Fruit fly (Drosophila melanogaster) whole organism, adult: ENCODE data around the gene CG7290.
A peak's percentile ranks its signal among the peaks of the same experiment; 100 is the strongest.

Experiments used
- CG11617 ChIP-seq: fragments of 200-800 bp; sonication (Bioruptor generic); optimal IDR thresholded peaks from 2 replicates; lab custom pipeline; 2017; ENCODE audit warnings: mild to moderate bottlenecking, missing biosample characterization, missing genetic modification reagents, missing genetic modification characterization
- CG12768 ChIP-seq: fragments of 200-800 bp; sonication (Bioruptor generic); optimal IDR thresholded peaks from 2 replicates; lab custom pipeline; 2017; ENCODE audit warnings: missing biosample characterization, missing genetic modification characterization, mild to moderate bottlenecking, moderate library complexity, missing genetic modification reagents
- CG14711 ChIP-seq: fragments of 200-800 bp; sonication (Bioruptor generic); optimal IDR thresholded peaks from 2 replicates; lab custom pipeline; 2018; ENCODE audit warnings: missing biosample characterization, mild to moderate bottlenecking, missing genetic modification characterization, moderate library complexity
- CG1620 ChIP-seq: fragments of 200-800 bp; sonication (Bioruptor generic); optimal IDR thresholded peaks from 2 replicates; lab custom pipeline; 2016; ENCODE audit warnings: missing biosample characterization, missing genetic modification characterization
- CG33017 ChIP-seq: fragments of 200-800 bp; sonication (Bioruptor generic); optimal IDR thresholded peaks from 2 replicates; lab custom pipeline; 2018; ENCODE audit warnings: missing biosample characterization, mild to moderate bottlenecking, missing genetic modification characterization, moderate library complexity
- CG5204 ChIP-seq: fragments of 200-800 bp; sonication (Bioruptor generic); optimal IDR thresholded peaks from 2 replicates; lab custom pipeline; 2016; ENCODE audit warnings: missing biosample characterization, missing genetic modification characterization
- CG7045 ChIP-seq: fragments of 200-800 bp; sonication (Bioruptor generic); optimal IDR thresholded peaks from 2 replicates; lab custom pipeline; 2017; ENCODE audit warnings: missing biosample characterization, mild to moderate bottlenecking, missing genetic modification characterization
- CG7101 ChIP-seq: fragments of 200-800 bp; sonication (Bioruptor generic); optimal IDR thresholded peaks from 2 replicates; lab custom pipeline; 2018; ENCODE audit warnings: missing biosample characterization, mild to moderate bottlenecking, missing genetic modification characterization, moderate library complexity
- Clk ChIP-seq: fragments of 200-800 bp; sonication (Bioruptor generic); optimal IDR thresholded peaks from 2 replicates; lab custom pipeline; 2017; ENCODE audit warnings: missing biosample characterization, missing genetic modification characterization
- Crg-1 ChIP-seq: fragments of 200-800 bp; sonication (Bioruptor generic); optimal IDR thresholded peaks from 2 replicates; lab custom pipeline; 2016; ENCODE audit warnings: missing biosample characterization, missing genetic modification characterization
- Hr96 ChIP-seq: fragments of 200-800 bp; sonication (Bioruptor generic); optimal IDR thresholded peaks from 2 replicates; lab custom pipeline; 2016; ENCODE audit warnings: missing biosample characterization, missing genetic modification characterization
- Mnt ChIP-seq: fragments of 200-800 bp; sonication (Bioruptor generic); optimal IDR thresholded peaks from 2 replicates; lab custom pipeline; 2016; ENCODE audit warnings: missing biosample characterization, mild to moderate bottlenecking, missing genetic modification characterization
- bab1 ChIP-seq: fragments of 200-800 bp; sonication (Bioruptor generic); optimal IDR thresholded peaks from 3 replicates; lab custom pipeline; 2019; ENCODE audit warnings: missing biosample characterization, mild to moderate bottlenecking, missing genetic modification characterization, moderate library complexity
- cic ChIP-seq: fragments of 200-800 bp; sonication (Bioruptor generic); optimal IDR thresholded peaks from 2 replicates; lab custom pipeline; 2017; ENCODE audit warnings: missing biosample characterization, mild to moderate bottlenecking, missing genetic modification characterization, moderate library complexity
- cnc ChIP-seq, 2 experiments: fragments of >200 bp; optimal IDR thresholded peaks; 2 replicates each; lab custom pipeline; 2017
- kay ChIP-seq: fragments of 200-800 bp; sonication (Bioruptor generic); peaks from one replicate; lab custom pipeline; 2016; ENCODE audit warnings: missing biosample characterization, missing genetic modification characterization, borderline replicate concordance
- ovo ChIP-seq: fragments of 200-800 bp; sonication (Bioruptor generic); optimal IDR thresholded peaks from 2 replicates; lab custom pipeline; 2016; ENCODE audit warnings: missing biosample characterization, missing genetic modification characterization
- pad ChIP-seq: fragments of 200-800 bp; sonication (Bioruptor generic); optimal IDR thresholded peaks from 3 replicates; lab custom pipeline; 2017; ENCODE audit warnings: missing biosample characterization, missing genetic modification characterization, mild to moderate bottlenecking, moderate library complexity, missing genetic modification reagents
- tj ChIP-seq: fragments of 200-800 bp; sonication (Bioruptor generic); optimal IDR thresholded peaks from 3 replicates; lab custom pipeline; 2017; ENCODE audit warnings: missing biosample characterization, mild to moderate bottlenecking, missing genetic modification characterization, moderate library complexity
- toe ChIP-seq: fragments of 200-800 bp; sonication (Bioruptor generic); optimal IDR thresholded peaks from 2 replicates; lab custom pipeline; 2016; ENCODE audit warnings: missing biosample characterization, missing genetic modification characterization

The CG7290 gene

DNA sequence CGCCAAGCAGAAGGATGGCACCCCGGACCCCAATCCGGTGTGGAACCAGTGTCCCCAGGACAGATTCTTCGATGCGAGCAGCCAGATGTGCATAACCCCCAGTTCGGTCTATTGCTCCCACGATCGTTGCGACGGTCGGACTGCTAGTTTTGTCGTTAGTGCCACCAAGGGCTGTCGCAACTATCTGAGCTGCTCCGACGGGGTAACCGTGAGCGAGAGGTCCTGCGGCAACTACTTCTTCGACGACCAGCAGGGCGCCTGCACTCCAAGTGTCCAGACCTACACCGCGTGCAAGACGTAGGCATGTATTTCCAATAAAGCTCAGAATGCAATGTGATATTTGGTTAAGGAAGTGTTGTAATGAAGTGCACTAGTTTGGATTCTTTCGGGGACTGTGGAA lies 16.8 kb upstream of the CG7290 start:
- no peak for TF ChIP-seq bab1 (GFP tag; lab: Kevin White, UChicago)
- no peak for TF ChIP-seq tj (GFP tag; lab: Kevin White, UChicago)
- TF ChIP-seq CG11617 (GFP tag; lab: Kevin White, UChicago): no peak
- TF ChIP-seq CG1620: no peak
- no peak for TF ChIP-seq Mnt (GFP tag; lab: Kevin White, UChicago)
- no peak for TF ChIP-seq CG33017 (tag; lab: Kevin White, UChicago)
- TF ChIP-seq toe (GFP tag; lab: Kevin White, UChicago): no peak
- TF ChIP-seq CG5204: no peak
- TF ChIP-seq cic (GFP tag; lab: Kevin White, UChicago): no peak
- no peak for TF ChIP-seq CG7045 (GFP tag; lab: Kevin White, UChicago)

DNA sequence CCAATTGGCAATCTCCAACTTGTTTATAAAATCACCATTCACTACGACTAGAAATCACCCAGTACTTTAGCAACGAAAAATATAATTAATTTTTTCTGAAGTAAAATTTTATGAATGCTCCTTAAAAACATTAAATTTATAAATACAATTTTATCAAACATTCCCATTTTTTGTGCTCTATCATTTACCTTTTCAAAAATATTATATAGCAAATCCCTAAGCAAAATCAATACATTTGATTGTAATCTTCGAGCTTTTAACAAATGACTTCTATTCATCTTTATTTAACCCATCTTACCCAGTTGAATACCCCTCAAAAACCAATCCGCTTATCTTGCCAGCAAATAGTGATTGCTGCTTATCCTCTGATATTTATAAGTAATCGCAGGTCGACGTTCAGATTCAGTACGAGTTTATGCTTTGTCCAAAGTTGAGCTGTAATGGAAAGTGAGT lies 15.6 kb upstream of the CG7290 start, which contains the start of gene CG17145:
CG17145 (plus strand) TSS at position 403 of the 453 bp plus-strand sequence.
- TF ChIP-seq CG14711 (no peak), pad (no peak), cnc (optimal IDR thresholded peaks at IDR 0.05; lab: Kevin White, UChicago) (no peak), CG33017 (tag; lab: Kevin White, UChicago) (no peak), CG7101 (tag; lab: Kevin White, UChicago) (no peak), Hr96 (no peak), kay (no peak), bab1 (GFP tag; lab: Kevin White, UChicago) (no peak), CG5204 (no peak), Mnt (GFP tag; lab: Kevin White, UChicago) (no peak), CG11617 (GFP tag; lab: Kevin White, UChicago) (no peak), Crg-1 (no peak), toe (GFP tag; lab: Kevin White, UChicago) (no peak), Clk (no peak), CG7045 (GFP tag; lab: Kevin White, UChicago) (no peak), CG1620 (no peak), cic (GFP tag; lab: Kevin White, UChicago) (no peak)

DNA sequence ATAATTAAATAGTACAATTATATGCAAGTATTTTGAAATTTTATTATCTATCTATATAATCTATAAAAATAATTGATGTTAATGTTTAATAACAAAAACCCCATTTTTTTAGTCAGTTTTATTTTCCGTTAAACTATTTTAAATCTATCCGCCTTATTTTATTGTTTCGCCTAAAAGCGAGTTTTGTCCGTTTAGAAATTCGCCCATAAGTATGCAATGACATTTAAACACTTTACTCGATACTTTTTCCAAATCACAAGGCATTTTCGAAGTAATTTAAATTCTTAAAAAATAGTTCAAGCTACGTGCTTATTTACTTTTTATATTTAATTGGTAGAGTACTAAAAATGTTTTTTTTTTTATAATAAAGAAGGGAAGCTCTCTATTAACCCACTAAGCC lies 15.1 kb upstream of the CG7290 start:
- TF ChIP-seq pad (no peak), toe (GFP tag; lab: Kevin White, UChicago) (no peak), kay (no peak), Clk (no peak), CG5204 (no peak), cnc (optimal IDR thresholded peaks at IDR 0.05; lab: Kevin White, UChicago) (no peak), tj (GFP tag; lab: Kevin White, UChicago) (no peak), CG7101 (tag; lab: Kevin White, UChicago) (no peak), CG14711 (no peak), Crg-1 (no peak), CG1620 (no peak), CG11617 (GFP tag; lab: Kevin White, UChicago) (no peak)

DNA sequence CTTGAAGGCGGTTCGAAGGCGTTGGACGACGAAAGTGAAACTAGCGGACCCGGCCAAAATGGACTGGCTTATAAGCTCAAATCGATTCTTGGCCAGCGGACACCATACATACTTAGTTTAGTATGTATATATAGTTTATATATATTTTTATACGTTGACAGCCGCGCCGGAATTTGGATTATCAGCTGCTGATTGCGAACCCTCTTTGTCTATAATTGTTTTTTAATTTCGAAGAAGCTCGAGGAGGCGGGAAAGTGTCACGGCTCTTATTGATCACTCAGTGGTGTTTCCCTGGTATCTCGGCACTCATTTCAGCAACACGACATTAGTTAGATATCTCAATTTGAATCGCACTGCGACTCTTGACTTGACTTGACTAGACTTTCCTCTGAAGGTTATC lies 14.5 kb upstream of the CG7290 start, which contains the start of gene CG6933:
CG6933 (minus strand) TSS at position 47 of the 400 bp plus-strand sequence.
- no peak for TF ChIP-seq CG11617 (GFP tag; lab: Kevin White, UChicago)
- no peak for TF ChIP-seq Hr96
- TF ChIP-seq Clk: no peak
- no peak for TF ChIP-seq tj (GFP tag; lab: Kevin White, UChicago)
- no peak for TF ChIP-seq CG7101 (tag; lab: Kevin White, UChicago)
- TF ChIP-seq Crg-1: no peak
- TF ChIP-seq cnc (optimal IDR thresholded peaks at IDR 0.05; lab: Kevin White, UChicago): no peak
- no peak for TF ChIP-seq ovo (GFP tag; lab: Kevin White, UChicago)
- TF ChIP-seq CG1620: no peak
- no peak for TF ChIP-seq bab1 (GFP tag; lab: Kevin White, UChicago)
- TF ChIP-seq CG7045 (GFP tag; lab: Kevin White, UChicago): no peak
- no peak for TF ChIP-seq CG12768 (GFP tag; lab: Kevin White, UChicago)
- TF ChIP-seq pad: no peak
- TF ChIP-seq kay: no peak

DNA sequence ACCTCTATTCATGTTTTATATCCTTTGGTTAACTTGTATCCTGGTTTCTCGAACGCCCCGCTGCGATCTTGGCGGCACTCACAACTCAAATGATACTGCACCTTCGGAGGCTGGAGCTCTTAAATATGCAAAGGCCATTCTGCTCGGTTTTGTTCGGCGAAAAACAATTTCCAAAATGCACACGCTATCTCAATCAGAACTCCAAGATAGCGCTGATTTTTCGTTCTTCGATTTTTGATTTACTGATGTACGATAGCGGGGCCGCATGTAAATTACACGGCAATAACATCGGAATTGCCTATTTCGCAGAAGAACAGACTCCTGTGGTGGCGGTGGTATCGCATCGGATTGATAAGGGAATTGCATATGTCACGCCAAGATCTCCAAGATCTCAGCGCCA lies 6.2 kb upstream of the CG7290 start, which contains the start of gene CG7017:
CG7017 (minus strand) TSS at position 101 of the 400 bp plus-strand sequence.
- TF ChIP-seq toe (GFP tag; lab: Kevin White, UChicago) (no peak), Crg-1 (no peak), CG5204 (no peak), Mnt (GFP tag; lab: Kevin White, UChicago) (no peak), CG7101 (tag; lab: Kevin White, UChicago) (no peak), CG33017 (tag; lab: Kevin White, UChicago) (no peak), CG14711 (no peak), Clk (no peak), cic (GFP tag; lab: Kevin White, UChicago) (no peak), pad (no peak), ovo (GFP tag; lab: Kevin White, UChicago) (no peak)

DNA sequence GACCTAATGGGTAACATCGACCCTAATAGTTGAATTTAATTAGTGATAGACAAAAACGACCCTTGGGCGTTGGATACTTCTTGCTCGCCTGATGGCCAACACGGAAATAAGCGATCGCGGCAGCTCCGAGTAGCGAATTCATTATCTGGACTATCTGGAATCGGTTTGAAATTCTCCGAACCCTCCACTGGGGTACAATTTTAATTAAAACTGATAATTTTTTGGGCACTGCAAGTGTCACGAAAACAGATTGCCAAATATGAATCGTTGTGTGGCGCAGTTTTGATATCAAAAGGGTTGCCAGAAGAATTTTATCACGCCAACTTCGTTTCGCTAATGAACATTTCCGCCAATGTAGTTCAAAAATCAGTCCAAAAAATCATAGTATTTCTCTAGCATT lies 4.0 kb upstream of the CG7290 start:
- no peak for TF ChIP-seq bab1 (GFP tag; lab: Kevin White, UChicago)
- TF ChIP-seq CG7045 (GFP tag; lab: Kevin White, UChicago): no peak
- TF ChIP-seq kay: no peak
- no peak for TF ChIP-seq CG33017 (tag; lab: Kevin White, UChicago)
- TF ChIP-seq ovo (GFP tag; lab: Kevin White, UChicago): no peak
- TF ChIP-seq Crg-1: no peak
- TF ChIP-seq CG1620: no peak
- TF ChIP-seq toe (GFP tag; lab: Kevin White, UChicago): no peak
- TF ChIP-seq Clk: no peak

DNA sequence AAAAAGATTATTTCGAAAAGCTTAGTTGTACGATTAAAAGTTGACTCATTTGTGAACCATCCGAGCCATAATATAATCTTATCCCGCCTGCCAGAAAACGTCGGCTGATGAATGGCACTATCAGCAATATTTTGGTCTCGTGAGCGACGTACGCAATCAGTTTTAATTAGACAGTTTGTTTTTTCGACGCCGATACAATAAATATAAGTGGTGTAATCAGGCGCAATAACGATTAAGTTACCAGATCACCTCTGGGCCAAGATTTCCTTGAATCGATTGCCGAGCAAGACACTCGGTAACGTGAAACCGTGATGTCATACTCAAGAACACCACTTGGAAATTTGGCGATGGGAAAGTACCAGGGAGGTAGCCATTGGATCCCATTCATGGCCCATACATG lies 3.2 kb upstream of the CG7290 start:
- TF ChIP-seq cic (GFP tag; lab: Kevin White, UChicago): peak; percentile 32
- TF ChIP-seq CG1620: no peak
- TF ChIP-seq CG5204: no peak
